Fruit fly (Drosophila melanogaster): ENCODE results near the gene CG14204.

The CG14204 gene

DNA sequence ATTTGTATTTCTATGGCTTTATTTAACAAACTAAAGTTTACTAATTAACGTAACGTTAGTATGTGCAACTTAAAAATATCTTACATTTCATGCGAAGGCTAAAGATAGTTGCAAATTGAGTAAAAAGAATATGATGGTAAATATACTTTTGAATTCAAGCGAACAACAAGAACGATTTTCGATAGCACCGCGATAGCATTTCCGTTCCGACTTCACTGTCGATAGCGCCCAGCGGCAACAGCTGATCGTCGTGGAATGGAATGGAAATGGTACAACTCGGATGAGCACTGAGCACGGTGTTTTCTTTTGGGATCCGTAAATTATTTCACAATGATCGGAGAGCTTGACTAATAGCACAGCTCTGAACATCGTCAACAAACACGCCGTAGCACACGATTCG is 30.1 kb downstream of the CG14204 start (continued):
- TF ChIP-seq inv (GFP tag; IDR thresholded peaks at IDR 0.05; ENCODE audit: partially characterized antibody) (no peak), Taf1 (GFP tag; IDR thresholded peaks at IDR 0.05) (no peak), phol (tag; optimal IDR thresholded peaks at IDR 0.05) (peak; percentile 31), CG12744 (GFP tag; optimal IDR thresholded peaks at IDR 0.05) (no peak), CG2875 (GFP tag; optimal IDR thresholded peaks at IDR 0.05) (peak; percentile 55), pros (GFP tag; optimal IDR thresholded peaks at IDR 0.05) (no peak), tll (GFP tag; optimal IDR thresholded peaks at IDR 0.05) (no peak), fu2 (GFP tag; optimal IDR thresholded peaks at IDR 0.05) (no peak), nerfin-2 (GFP tag; IDR thresholded peaks at IDR 0.05; ENCODE audit: partially characterized antibody) (no peak), grn (GFP tag; optimal IDR thresholded peaks at IDR 0.05) (no peak), CG2678 (tag; optimal IDR thresholded peaks at IDR 0.05) (no peak), CG6689 (GFP tag; IDR thresholded peaks at IDR 0.05) (no peak), CG13624 (GFP tag; optimal IDR thresholded peaks at IDR 0.05) (peak; percentile 35), gce (GFP tag; IDR thresholded peaks at IDR 0.05) (peak; percentile 60; the same call in 1 of the 3 replicates), Aef1 (GFP tag; IDR thresholded peaks at IDR 0.05) (no peak), TFAM (GFP tag; optimal IDR thresholded peaks at IDR 0.05) (no peak), Asciz (GFP tag; optimal IDR thresholded peaks at IDR 0.05) (no peak), CG3065 (GFP tag; optimal IDR thresholded peaks at IDR 0.05) (no peak), CG8089 (GFP tag; optimal IDR thresholded peaks at IDR 0.05) (no peak), Hsf (GFP tag; optimal IDR thresholded peaks at IDR 0.05) (no peak), Dek (tag; optimal IDR thresholded peaks at IDR 0.05) (no peak), CG2712 (tag; optimal IDR thresholded peaks at IDR 0.05) (peak; percentile 51), lov (optimal IDR thresholded peaks at IDR 0.05) (no peak), lov (GFP tag; IDR thresholded peaks at IDR 0.05) (no peak; the same call in 2 of the 3 replicates), CG8388 (GFP tag; optimal IDR thresholded peaks at IDR 0.05) (peak; percentile 34), br (optimal IDR thresholded peaks at IDR 0.05) (no peak), hkb (optimal IDR thresholded peaks at IDR 0.05) (no peak), hkb (GFP tag; IDR thresholded peaks at IDR 0.05) (peak; percentile 69), CG10267 (tag; optimal IDR thresholded peaks at IDR 0.05) (peak; percentile 54), fru (optimal IDR thresholded peaks at IDR 0.05) (no peak), Lhr (GFP tag; optimal IDR thresholded peaks at IDR 0.05) (peak; percentile 13), Doc3 (GFP tag; IDR thresholded peaks at IDR 0.05; ENCODE audit: partially characterized antibody) (no peak), repo (GFP tag; optimal IDR thresholded peaks at IDR 0.05) (no peak), pnt (GFP tag; optimal IDR thresholded peaks at IDR 0.05) (no peak), Hr78 (GFP tag; optimal IDR thresholded peaks at IDR 0.05) (no peak), CG2889 (GFP tag; IDR thresholded peaks at IDR 0.05) (no peak), bowl (GFP tag; IDR thresholded peaks at IDR 0.05) (0 out of 2 replicates have a peak, but pooled peaks have one; percentile 10), her (GFP tag; optimal IDR thresholded peaks at IDR 0.05) (peak; percentile 17), amos (GFP tag; IDR thresholded peaks at IDR 0.05; ENCODE audit: partially characterized antibody) (peak; percentile 34; the same call in 1 of the 2 replicates), slbo (GFP tag; IDR thresholded peaks at IDR 0.05) (no peak), ash1 (GFP tag; optimal IDR thresholded peaks at IDR 0.05) (peak; percentile 30), Dp (GFP tag; optimal IDR thresholded peaks at IDR 0.05) (peak; percentile 75), mam (GFP tag; optimal IDR thresholded peaks at IDR 0.05) (no peak), sug (tag; optimal IDR thresholded peaks at IDR 0.05) (peak; percentile 37), CG3838 (GFP tag; optimal IDR thresholded peaks at IDR 0.05) (no peak), yki (optimal IDR thresholded peaks at IDR 0.05) (no peak), Mrtf (GFP tag; IDR thresholded peaks at IDR 0.05) (no peak), CG7987 (GFP tag; optimal IDR thresholded peaks at IDR 0.05) (peak; percentile 91), CG16863 (GFP tag; optimal IDR thresholded peaks at IDR 0.05) (no peak), Abd-B (GFP tag; optimal IDR thresholded peaks at IDR 0.05) (no peak), Gsc (GFP tag; IDR thresholded peaks at IDR 0.05) (no peak), peb (GFP tag; IDR thresholded peaks at IDR 0.05) (no peak), CG16815 (GFP tag; optimal IDR thresholded peaks at IDR 0.05) (no peak)
